Worm (Caenorhabditis elegans) whole organism, L1 larva: Measurements from ENCODE around the gene F22D3.4.
A peak's percentile ranks its signal among the peaks of the same experiment; 100 is the strongest.

Source experiments
- C04F5.9 ChIP-seq: sonication (generic microtip); optimal IDR thresholded peaks from 2 replicates; lab custom pipeline; 2016; ENCODE audit warnings: missing genetic modification characterization, missing compliant biosample characterization
- C34B4.2 ChIP-seq: sonication (generic microtip); optimal IDR thresholded peaks from 2 replicates; lab custom pipeline; 2017; ENCODE audit warnings: mild to moderate bottlenecking, missing genetic modification characterization, missing compliant biosample characterization
- ama-1 ChIP-seq: fragments of 150-350 bp; optimal IDR thresholded peaks from 2 replicates; lab custom pipeline; 2014
- ceh-63 ChIP-seq: fragments of 200-800 bp; sonication (Bioruptor generic); optimal IDR thresholded peaks from 2 replicates; lab custom pipeline; 2018; ENCODE audit warnings: mild to moderate bottlenecking, missing genetic modification characterization, missing compliant biosample characterization
- ceh-8 ChIP-seq: fragments of 200-800 bp; sonication (Bioruptor generic); optimal IDR thresholded peaks from 2 replicates; lab custom pipeline; 2018; ENCODE audit warnings: mild to moderate bottlenecking, missing genetic modification characterization, moderate library complexity, missing compliant biosample characterization
- ceh-82 ChIP-seq, 3 experiments: fragments of 150-350 bp in 1 of 3; sonication (generic microtip) in 2 of 3; optimal IDR thresholded peaks; 2 replicates each; lab custom pipeline; 2014 to 2017; ENCODE audit warnings: missing biosample characterization in 3 of 3, missing genetic modification characterization in 3 of 3
- ceh-90 ChIP-seq: sonication (generic microtip); optimal IDR thresholded peaks from 2 replicates; lab custom pipeline; 2016; ENCODE audit warnings: missing genetic modification characterization, missing compliant biosample characterization
- ces-1 ChIP-seq: fragments of 150-350 bp; optimal IDR thresholded peaks from 2 replicates; lab custom pipeline; 2014; ENCODE audit warnings: missing biosample characterization, missing genetic modification reagents, missing genetic modification characterization
- dpl-1 ChIP-seq, 3 experiments: fragments of 150-350 bp in 2 of 3; sonication (generic microtip) in 1 of 3; optimal IDR thresholded peaks; 2 replicates each; lab custom pipeline; 2014 to 2017; ENCODE audit warnings: missing biosample characterization in 3 of 3, missing genetic modification characterization in 3 of 3, missing genetic modification reagents in 3 of 3
- dsc-1 ChIP-seq: sonication (generic microtip); optimal IDR thresholded peaks from 2 replicates; lab custom pipeline; 2016; ENCODE audit warnings: mild to moderate bottlenecking, missing genetic modification characterization, missing compliant biosample characterization
- efl-3 ChIP-seq: fragments of 200-800 bp; sonication (Bioruptor generic); optimal IDR thresholded peaks from 2 replicates; lab custom pipeline; 2018; ENCODE audit warnings: mild to moderate bottlenecking, missing genetic modification characterization, missing compliant biosample characterization
- egl-27 ChIP-seq, 2 experiments: fragments of 150-350 bp in 1 of 2; sonication (generic microtip); optimal IDR thresholded peaks; 3 replicates each; lab custom pipeline; 2017 to 2018; ENCODE audit warnings: missing biosample characterization in 2 of 2, missing genetic modification characterization in 2 of 2, missing genetic modification reagents in 2 of 2
- elt-2 ChIP-seq: sonication (generic microtip); optimal IDR thresholded peaks from 2 replicates; lab custom pipeline; 2016; ENCODE audit warnings: missing genetic modification characterization, mild to moderate bottlenecking, inconsistent platforms, missing compliant biosample characterization, missing genetic modification reagents
- elt-3 ChIP-seq, 6 experiments: fragments of 150-350 bp in 1 of 6; sonication (generic microtip); optimal IDR thresholded peaks; 2 replicates each; lab custom pipeline; 2017 to 2018; ENCODE audit warnings: missing biosample characterization in 6 of 6, missing genetic modification characterization in 6 of 6, inconsistent platforms in 1 of 6
- ets-5 ChIP-seq: fragments of 200-800 bp; sonication (Bioruptor generic); IDR thresholded peaks from 2 replicates; pipeline ENCODE4 v1.3.6; 2022; ENCODE audit warnings: missing genetic modification characterization, missing compliant biosample characterization
- fkh-4 ChIP-seq: sonication (generic microtip); optimal IDR thresholded peaks from 2 replicates; lab custom pipeline; 2016; ENCODE audit warnings: missing compliant biosample characterization, missing genetic modification characterization, borderline replicate concordance
- fkh-8 ChIP-seq: sonication (generic microtip); optimal IDR thresholded peaks from 2 replicates; lab custom pipeline; 2016; ENCODE audit warnings: mild to moderate bottlenecking, missing genetic modification characterization, missing compliant biosample characterization
- grh-1 ChIP-seq: fragments of 200-800 bp; sonication (Bioruptor generic); IDR thresholded peaks from 2 replicates; pipeline ENCODE4 v1.3.6; 2022; ENCODE audit warnings: missing genetic modification reagents, missing genetic modification characterization, missing compliant biosample characterization
- hlh-17 ChIP-seq: fragments of 200-800 bp; sonication (Bioruptor generic); optimal IDR thresholded peaks from 2 replicates; lab custom pipeline; 2018; ENCODE audit warnings: missing genetic modification characterization, mild to moderate bottlenecking, missing compliant biosample characterization, moderate library complexity, borderline replicate concordance
- hpl-2 ChIP-seq: fragments of 150-350 bp; optimal IDR thresholded peaks from 2 replicates; lab custom pipeline; 2014; ENCODE audit warnings: missing biosample characterization, missing genetic modification reagents, missing genetic modification characterization
- isw-1 ChIP-seq: fragments of 200-800 bp; sonication (Bioruptor generic); IDR thresholded peaks from 2 replicates; pipeline ENCODE4 v1.3.6; 2022; ENCODE audit warnings: missing genetic modification characterization, missing compliant biosample characterization
- lin-13 ChIP-seq: fragments of 150-350 bp; optimal IDR thresholded peaks from 2 replicates; lab custom pipeline; 2014; ENCODE audit warnings: missing biosample characterization, missing genetic modification reagents, missing genetic modification characterization
- lin-14 ChIP-seq: fragments of 200-800 bp; sonication (Bioruptor generic); optimal IDR thresholded peaks from 2 replicates; lab custom pipeline; 2018; ENCODE audit warnings: mild to moderate bottlenecking, missing genetic modification characterization, moderate library complexity, missing compliant biosample characterization
- lin-15B ChIP-seq: fragments of 150-350 bp; sonication (generic microtip); optimal IDR thresholded peaks from 3 replicates; lab custom pipeline; 2014; ENCODE audit warnings: missing biosample characterization, missing genetic modification characterization
- lin-35 ChIP-seq, 2 experiments: fragments of 150-350 bp; optimal IDR thresholded peaks; 2 replicates each; lab custom pipeline; 2014; ENCODE audit warnings: missing biosample characterization in 2 of 2, missing genetic modification characterization in 2 of 2, missing genetic modification reagents in 2 of 2
- lin-39 ChIP-seq: fragments of 150-350 bp; optimal IDR thresholded peaks from 2 replicates; lab custom pipeline; 2014; ENCODE audit warnings: missing biosample characterization, missing genetic modification reagents, missing genetic modification characterization
- lsy-2 ChIP-seq, 2 experiments: fragments of 150-350 bp; optimal IDR thresholded peaks; 2 replicates each; lab custom pipeline; 2014; ENCODE audit warnings: missing biosample characterization in 2 of 2, missing genetic modification characterization in 2 of 2
- mef-2 ChIP-seq: fragments of 150-350 bp; optimal IDR thresholded peaks from 2 replicates; lab custom pipeline; 2014; ENCODE audit warnings: missing biosample characterization, missing genetic modification characterization
- nhr-11 ChIP-seq: fragments of 150-350 bp; optimal IDR thresholded peaks from 2 replicates; lab custom pipeline; 2014; ENCODE audit warnings: missing biosample characterization, missing genetic modification characterization
- nhr-19 ChIP-seq: fragments of 200-800 bp; sonication (Bioruptor generic); conservative IDR thresholded peaks from 2 replicates; pipeline ENCODE4 v1.3.6; 2022; ENCODE audit warnings: missing genetic modification characterization, missing compliant biosample characterization
- nhr-20 ChIP-seq: sonication (generic microtip); optimal IDR thresholded peaks from 2 replicates; lab custom pipeline; 2016; ENCODE audit warnings: mild to moderate bottlenecking, missing genetic modification characterization, missing compliant biosample characterization
- nhr-237 ChIP-seq: fragments of 150-350 bp; optimal IDR thresholded peaks from 2 replicates; lab custom pipeline; 2014; ENCODE audit warnings: missing biosample characterization, missing genetic modification characterization
- nhr-28 ChIP-seq: fragments of 150-350 bp; optimal IDR thresholded peaks from 2 replicates; lab custom pipeline; 2014; ENCODE audit warnings: missing biosample characterization, missing genetic modification characterization
- nhr-71 ChIP-seq: sonication (generic microtip); optimal IDR thresholded peaks from 2 replicates; lab custom pipeline; 2016; ENCODE audit warnings: mild to moderate bottlenecking, missing genetic modification characterization, moderate library complexity, missing compliant biosample characterization
- nhr-76 ChIP-seq: sonication (generic microtip); optimal IDR thresholded peaks from 2 replicates; lab custom pipeline; 2017; ENCODE audit warnings: missing biosample characterization, missing genetic modification characterization
- nhr-77 ChIP-seq: fragments of 150-350 bp; optimal IDR thresholded peaks from 2 replicates; lab custom pipeline; 2014; ENCODE audit warnings: missing biosample characterization, missing genetic modification characterization
- nhr-84 ChIP-seq: sonication (generic microtip); optimal IDR thresholded peaks from 2 replicates; lab custom pipeline; 2017; ENCODE audit warnings: missing biosample characterization, missing genetic modification characterization
- nhr-85 ChIP-seq: sonication (generic microtip); peaks from one replicate; lab custom pipeline; 2016; ENCODE audit warnings: missing genetic modification characterization, inconsistent platforms, missing compliant biosample characterization
- pqm-1 ChIP-seq: sonication (generic microtip); optimal IDR thresholded peaks from 3 replicates; lab custom pipeline; 2017; ENCODE audit warnings: missing biosample characterization, missing genetic modification characterization
- rnt-1 ChIP-seq: sonication (generic microtip); optimal IDR thresholded peaks from 2 replicates; lab custom pipeline; 2016; ENCODE audit warnings: mild to moderate bottlenecking, missing genetic modification characterization, moderate library complexity, missing compliant biosample characterization
- skn-1 ChIP-seq: fragments of 150-350 bp; optimal IDR thresholded peaks from 2 replicates; lab custom pipeline; 2014; ENCODE audit warnings: missing biosample characterization, missing genetic modification characterization
- snpc-4 ChIP-seq: fragments of 150-350 bp; optimal IDR thresholded peaks from 2 replicates; lab custom pipeline; 2014; ENCODE audit warnings: missing biosample characterization, missing genetic modification characterization
- snu-23 ChIP-seq: sonication (generic microtip); optimal IDR thresholded peaks from 2 replicates; lab custom pipeline; 2016; ENCODE audit warnings: missing genetic modification characterization, missing compliant biosample characterization
- sox-4 ChIP-seq: sonication (generic microtip); optimal IDR thresholded peaks from 2 replicates; lab custom pipeline; 2016; ENCODE audit warnings: missing genetic modification characterization, missing compliant biosample characterization
- tlp-1 ChIP-seq: fragments of 150-350 bp; optimal IDR thresholded peaks from 2 replicates; lab custom pipeline; 2014; ENCODE audit warnings: missing biosample characterization, missing genetic modification characterization
- unc-130 ChIP-seq: fragments of 150-350 bp; optimal IDR thresholded peaks from 2 replicates; lab custom pipeline; 2017; ENCODE audit warnings: missing biosample characterization, missing genetic modification characterization, inconsistent platforms
- unc-30 ChIP-seq: sonication (generic microtip); optimal IDR thresholded peaks from 2 replicates; lab custom pipeline; 2017; ENCODE audit warnings: missing biosample characterization, missing genetic modification characterization
- unc-86 ChIP-seq: sonication (generic microtip); optimal IDR thresholded peaks from 2 replicates; lab custom pipeline; 2016; ENCODE audit warnings: missing genetic modification characterization, missing compliant biosample characterization
- xbp-1 ChIP-seq: sonication (generic microtip); optimal IDR thresholded peaks from 2 replicates; lab custom pipeline; 2016; ENCODE audit warnings: missing genetic modification characterization, missing compliant biosample characterization
- zip-4 ChIP-seq: fragments of 200-800 bp; sonication (Bioruptor generic); optimal IDR thresholded peaks from 2 replicates; lab custom pipeline; 2018; ENCODE audit warnings: mild to moderate bottlenecking, missing genetic modification characterization, moderate library complexity, missing compliant biosample characterization
- ztf-11 ChIP-seq, 2 experiments: sonication (generic microtip); optimal IDR thresholded peaks; 2 replicates each; lab custom pipeline; 2016 to 2017; ENCODE audit warnings: missing genetic modification characterization in 2 of 2, missing biosample characterization in 1 of 2, missing compliant biosample characterization in 1 of 2
- ztf-4 ChIP-seq: fragments of 150-350 bp; optimal IDR thresholded peaks from 2 replicates; lab custom pipeline; 2014; ENCODE audit warnings: missing biosample characterization, missing genetic modification characterization

The F22D3.4 gene

ce11 chrII:6968191-6968675 lies 40.8 kb upstream of the F22D3.4 start (continued):
- peak; percentile 93 for TF ChIP-seq rnt-1 (tag; lab: Kevin White, UChicago)
- TF ChIP-seq nhr-28 (tag; lab: Kevin White, UChicago), result no peak
- peak; percentile 34 for TF ChIP-seq hlh-17
- TF ChIP-seq mef-2 (tag; lab: Kevin White, UChicago), result no peak
- TF ChIP-seq unc-30, result no peak
- peak; percentile 37 for TF ChIP-seq ceh-8 (GFP tag; lab: Kevin White, UChicago)
- peak; percentile 81 for TF ChIP-seq lin-39

- peak; percentile 34 to 77 for TF ChIP-seq lsy-2 (tag; optimal IDR thresholded peaks at IDR 0.05; lab: Kevin White, UChicago)
- TF ChIP-seq nhr-77 (tag; lab: Kevin White, UChicago), result no peak
- TF ChIP-seq dsc-1 (tag; lab: Kevin White, UChicago), result no peak
- TF ChIP-seq ces-1 (GFP tag; lab: Kevin White, UChicago), result no peak
- no peak for TF ChIP-seq unc-86 (tag; lab: Kevin White, UChicago)
- TF ChIP-seq fkh-4 (tag; lab: Kevin White, UChicago), result no peak
- TF ChIP-seq fkh-8 (tag; lab: Kevin White, UChicago), result no peak
- no peak for TF ChIP-seq nhr-20
- TF ChIP-seq ama-1 (lab: Kevin White, UChicago), result no peak
- TF ChIP-seq nhr-85, result no peak
- no peak for TF ChIP-seq ceh-8 (GFP tag; lab: Kevin White, UChicago)
- no peak for TF ChIP-seq C34B4.2 (tag; lab: Kevin White, UChicago)
- TF ChIP-seq skn-1 (tag; lab: Kevin White, UChicago), result peak; percentile 38
- peak; percentile 16 for TF ChIP-seq C04F5.9
- TF ChIP-seq unc-130 (tag; lab: Kevin White, UChicago), result no peak
- TF ChIP-seq lin-39, result no peak
- TF ChIP-seq xbp-1 (tag; lab: Kevin White, UChicago), result peak; percentile 0
- no peak for TF ChIP-seq nhr-84 (tag; lab: Kevin White, UChicago)
- no peak for TF ChIP-seq sox-4 (tag; lab: Kevin White, UChicago)
- TF ChIP-seq ceh-82 (tag; optimal IDR thresholded peaks at IDR 0.05; lab: Kevin White, UChicago), result peak in 1 of 3 experiments; percentile 35
- no peak for TF ChIP-seq ceh-90 (tag; lab: Kevin White, UChicago)
- no peak for TF ChIP-seq nhr-237 (tag; lab: Kevin White, UChicago)
- TF ChIP-seq lin-35 (GFP tag; optimal IDR thresholded peaks at IDR 0.05; lab: Kevin White, UChicago), result peak; percentile 50 to 68
- TF ChIP-seq nhr-11 (tag; lab: Kevin White, UChicago), result no peak
- TF ChIP-seq egl-27 (tag; optimal IDR thresholded peaks at IDR 0.05; lab: Kevin White, UChicago), result no peak
- no peak for TF ChIP-seq ceh-63 (GFP tag; lab: Kevin White, UChicago)
- TF ChIP-seq snpc-4 (tag; lab: Kevin White, UChicago), result peak; percentile 85
- TF ChIP-seq hpl-2 (GFP tag; lab: Kevin White, UChicago), result no peak
- no peak for TF ChIP-seq nhr-76 (tag; lab: Kevin White, UChicago)
- TF ChIP-seq rnt-1 (tag; lab: Kevin White, UChicago), result peak; percentile 12
- TF ChIP-seq grh-1 (GFP tag; lab: Robert Waterston, UW), result no peak
- TF ChIP-seq isw-1 (GFP tag; lab: Robert Waterston, UW), result no peak
- no peak for TF ChIP-seq tlp-1 (tag; lab: Kevin White, UChicago)
- no peak for TF ChIP-seq zip-4 (GFP tag; lab: Kevin White, UChicago)
- TF ChIP-seq ztf-4 (tag; lab: Kevin White, UChicago), result no peak
- no peak for TF ChIP-seq efl-3 (GFP tag; lab: Kevin White, UChicago)
- TF ChIP-seq elt-3 (tag; optimal IDR thresholded peaks at IDR 0.05; lab: Kevin White, UChicago), result no peak
- peak; percentile 25 for TF ChIP-seq snu-23 (GFP tag; lab: Kevin White, UChicago)
- TF ChIP-seq lin-14, result peak; percentile 14
- TF ChIP-seq pqm-1 (tag; lab: Kevin White, UChicago), result no peak
- peak; percentile 24 to 64 (median 56) for TF ChIP-seq dpl-1 (GFP tag; optimal IDR thresholded peaks at IDR 0.05; lab: Kevin White, UChicago)
- TF ChIP-seq nhr-71 (tag; lab: Kevin White, UChicago), result peak; percentile 7
- TF ChIP-seq elt-2 (tag; lab: Kevin White, UChicago), result no peak
- no peak for TF ChIP-seq lin-15B
- TF ChIP-seq lin-13, result no peak
- TF ChIP-seq ztf-11 (tag; optimal IDR thresholded peaks at IDR 0.05; lab: Kevin White, UChicago), result no peak
- no peak for TF ChIP-seq ets-5 (GFP tag; lab: Robert Waterston, UW)
- TF ChIP-seq nhr-19 (GFP tag; lab: Robert Waterston, UW), result no peak
Measured at ce11 chrII:6967618-6968017, 40.2 kb upstream of the F22D3.4 start, which contains the start of gene eif-2Bgamma. TSS of gene eif-2Bgamma (minus strand) at chrII:6967648.
